Fruit fly (Drosophila melanogaster) whole organism, embryonic: ENCODE results near the gene Sys1.

Experiments
- BtbVII ChIP-seq: fragments of 200-800 bp; sonication (Bioruptor generic); optimal IDR thresholded peaks from 3 replicates; lab custom pipeline; 2017; ENCODE audit warnings: missing biosample characterization, mild to moderate bottlenecking, missing genetic modification characterization
- CG11085 ChIP-seq: fragments of 200-800 bp; sonication (Bioruptor generic); IDR thresholded peaks from 2 replicates; pipeline ENCODE4 v1.3.6; 2022; ENCODE audit warnings: missing biosample characterization, missing genetic modification characterization
- CG11093 ChIP-seq: fragments of 200-800 bp; sonication (Bioruptor generic); IDR thresholded peaks from 3 replicates; pipeline ENCODE4 v1.3.6; 2022; ENCODE audit warnings: missing biosample characterization, missing genetic modification characterization
- CG14441 ChIP-seq: fragments of 200-800 bp; sonication (Bioruptor generic); IDR thresholded peaks from 2 replicates; pipeline ENCODE4 v1.3.6; 2022; ENCODE audit warnings: missing biosample characterization, missing genetic modification characterization
- CG15073 ChIP-seq: fragments of 200-800 bp; sonication (Bioruptor generic); optimal IDR thresholded peaks from 2 replicates; lab custom pipeline; 2016; ENCODE audit warnings: missing biosample characterization, missing genetic modification characterization
- CG15479 ChIP-seq: fragments of 200-800 bp; sonication (Bioruptor generic); optimal IDR thresholded peaks from 3 replicates; lab custom pipeline; 2019; ENCODE audit warnings: missing biosample characterization, mild to moderate bottlenecking, missing genetic modification characterization, moderate library complexity
- CG15696 ChIP-seq: fragments of 200-800 bp; sonication (Bioruptor generic); optimal IDR thresholded peaks from 2 replicates; lab custom pipeline; 2019; ENCODE audit warnings: missing biosample characterization, mild to moderate bottlenecking, missing genetic modification characterization, moderate library complexity
- CG17385 ChIP-seq: fragments of 200-800 bp; sonication (Bioruptor generic); optimal IDR thresholded peaks from 3 replicates; lab custom pipeline; 2018; ENCODE audit warnings: missing biosample characterization, mild to moderate bottlenecking, missing genetic modification characterization
- CG17912 ChIP-seq: fragments of 200-800 bp; sonication (Bioruptor generic); optimal IDR thresholded peaks from 2 replicates; lab custom pipeline; 2018; ENCODE audit warnings: missing biosample characterization, mild to moderate bottlenecking, missing genetic modification characterization
- CG18262 ChIP-seq: fragments of 200-800 bp; optimal IDR thresholded peaks from 3 replicates; lab custom pipeline; 2019; ENCODE audit warnings: missing biosample characterization, mild to moderate bottlenecking, missing genetic modification characterization, moderate library complexity
- CG2116 ChIP-seq: fragments of 200-800 bp; sonication (Bioruptor generic); optimal IDR thresholded peaks from 3 replicates; lab custom pipeline; 2018; ENCODE audit warnings: missing biosample characterization, mild to moderate bottlenecking, missing genetic modification characterization
- CG2678 ChIP-seq: fragments of 200-800 bp; sonication (Bioruptor generic); optimal IDR thresholded peaks from 3 replicates; lab custom pipeline; 2019; ENCODE audit warnings: missing biosample characterization, mild to moderate bottlenecking, missing genetic modification characterization, moderate library complexity
- CG30020 ChIP-seq: fragments of 200-800 bp; optimal IDR thresholded peaks from 2 replicates; lab custom pipeline; 2019; ENCODE audit warnings: missing biosample characterization, mild to moderate bottlenecking, missing genetic modification characterization, moderate library complexity
- CG31441 ChIP-seq: fragments of 200-800 bp; sonication (Bioruptor generic); IDR thresholded peaks from 2 replicates; pipeline ENCODE4 v1.3.6; 2022; ENCODE audit warnings: missing biosample characterization, missing genetic modification characterization
- CG34224 ChIP-seq: fragments of 200-800 bp; sonication (Bioruptor generic); IDR thresholded peaks from 3 replicates; pipeline ENCODE4 v1.3.6; 2022; ENCODE audit warnings: missing biosample characterization, missing genetic modification characterization; ENCODE audit not compliant: partially characterized antibody
- CG3838 ChIP-seq: fragments of 200-800 bp; sonication (Bioruptor generic); optimal IDR thresholded peaks from 3 replicates; lab custom pipeline; 2016; ENCODE audit warnings: missing biosample characterization, missing genetic modification characterization
- CG7786 ChIP-seq: fragments of 200-800 bp; sonication (Bioruptor generic); optimal IDR thresholded peaks from 2 replicates; lab custom pipeline; 2016; ENCODE audit warnings: missing biosample characterization, missing genetic modification characterization
- CG7839 ChIP-seq: fragments of 200-800 bp; sonication (Bioruptor generic); optimal IDR thresholded peaks from 3 replicates; lab custom pipeline; 2018; ENCODE audit warnings: missing biosample characterization, mild to moderate bottlenecking, missing genetic modification characterization, moderate library complexity
- CkIIα-i1 ChIP-seq: fragments of 200-800 bp; sonication (Bioruptor generic); IDR thresholded peaks from 2 replicates; pipeline ENCODE4 v1.3.6; 2022; ENCODE audit warnings: missing biosample characterization, missing genetic modification characterization
- D19B ChIP-seq: fragments of 200-800 bp; sonication (Bioruptor generic); optimal IDR thresholded peaks from 2 replicates; lab custom pipeline; 2017; ENCODE audit warnings: missing biosample characterization, mild to moderate bottlenecking, missing genetic modification characterization
- Ets65A ChIP-seq: fragments of 200-800 bp; sonication (Bioruptor generic); peaks from one replicate; lab custom pipeline; 2016; ENCODE audit warnings: missing biosample characterization, missing genetic modification characterization
- Fer2 ChIP-seq: fragments of 200-800 bp; sonication (Bioruptor generic); optimal IDR thresholded peaks from 2 replicates; lab custom pipeline; 2018; ENCODE audit warnings: missing biosample characterization, mild to moderate bottlenecking, missing genetic modification characterization, moderate library complexity
- Hand ChIP-seq: fragments of 200-800 bp; sonication (Bioruptor generic); optimal IDR thresholded peaks from 2 replicates; lab custom pipeline; 2017; ENCODE audit warnings: mild to moderate bottlenecking, missing biosample characterization, missing genetic modification reagents, missing genetic modification characterization
- Jarid2 ChIP-seq: fragments of 200-800 bp; sonication (Bioruptor generic); optimal IDR thresholded peaks from 3 replicates; lab custom pipeline; 2017; ENCODE audit warnings: mild to moderate bottlenecking, missing biosample characterization, missing genetic modification reagents, missing genetic modification characterization
- Med ChIP-seq: fragments of 200-800 bp; sonication (Bioruptor generic); peaks from one replicate; lab custom pipeline; 2016; ENCODE audit warnings: missing biosample characterization, missing genetic modification characterization, mild to moderate bottlenecking, inconsistent platforms, moderate library complexity
- Oli ChIP-seq: fragments of 200-800 bp; sonication (Bioruptor generic); optimal IDR thresholded peaks from 2 replicates; lab custom pipeline; 2018; ENCODE audit warnings: missing biosample characterization, mild to moderate bottlenecking, missing genetic modification characterization, moderate library complexity
- Optix ChIP-seq: fragments of 200-800 bp; sonication (Bioruptor generic); IDR thresholded peaks from 3 replicates; pipeline ENCODE4 v1.3.6; 2022; ENCODE audit warnings: missing biosample characterization, missing genetic modification characterization
- Scr ChIP-seq: fragments of 200-800 bp; sonication (Bioruptor generic); IDR thresholded peaks from 2 replicates; pipeline ENCODE4 v1.3.6; 2022; ENCODE audit warnings: missing biosample characterization, missing genetic modification characterization; ENCODE audit not compliant: partially characterized antibody
- Sry-β ChIP-seq: fragments of 200-800 bp; sonication (Bioruptor generic); optimal IDR thresholded peaks from 2 replicates; lab custom pipeline; 2018; ENCODE audit warnings: missing biosample characterization, mild to moderate bottlenecking, missing genetic modification characterization, moderate library complexity
- ap ChIP-seq: fragments of 200-800 bp; sonication (Bioruptor generic); IDR thresholded peaks from 2 replicates; pipeline ENCODE4 v1.3.6; 2022; ENCODE audit warnings: missing biosample characterization, missing genetic modification characterization
- ara ChIP-seq: fragments of 200-800 bp; sonication (Bioruptor generic); IDR thresholded peaks from 2 replicates; pipeline ENCODE4 v1.3.6; 2022; ENCODE audit warnings: missing biosample characterization, missing genetic modification characterization
- ash1 ChIP-seq: fragments of 200-800 bp; sonication (Bioruptor generic); optimal IDR thresholded peaks from 2 replicates; lab custom pipeline; 2018; ENCODE audit warnings: missing biosample characterization, mild to moderate bottlenecking, missing genetic modification characterization
- dan ChIP-seq: fragments of 200-800 bp; sonication (Bioruptor generic); IDR thresholded peaks from 2 replicates; pipeline ENCODE4 v1.3.6; 2022; ENCODE audit warnings: missing biosample characterization, missing genetic modification characterization
- fd102C ChIP-seq: fragments of 200-800 bp; sonication (Bioruptor generic); optimal IDR thresholded peaks from 2 replicates; lab custom pipeline; 2018; ENCODE audit warnings: missing biosample characterization, mild to moderate bottlenecking, missing genetic modification characterization, moderate library complexity
- fd96Cb ChIP-seq: fragments of 200-800 bp; sonication (Bioruptor generic); optimal IDR thresholded peaks from 2 replicates; lab custom pipeline; 2018; ENCODE audit warnings: missing biosample characterization, mild to moderate bottlenecking, missing genetic modification characterization, moderate library complexity
- gcm2 ChIP-seq: fragments of 200-800 bp; sonication (Bioruptor generic); optimal IDR thresholded peaks from 2 replicates; lab custom pipeline; 2016; ENCODE audit warnings: missing biosample characterization, missing genetic modification characterization
- gem ChIP-seq: fragments of 200-800 bp; sonication (Bioruptor generic); optimal IDR thresholded peaks from 2 replicates; lab custom pipeline; 2019; ENCODE audit warnings: missing biosample characterization, mild to moderate bottlenecking, missing genetic modification characterization, moderate library complexity
- gsb ChIP-seq: fragments of 200-800 bp; sonication (Bioruptor generic); IDR thresholded peaks from 2 replicates; pipeline ENCODE4 v1.3.6; 2022; ENCODE audit warnings: missing biosample characterization, missing genetic modification characterization
- ken ChIP-seq: fragments of 200-800 bp; sonication (Bioruptor generic); IDR thresholded peaks from 3 replicates; pipeline ENCODE4 v1.3.6; 2022; ENCODE audit warnings: missing biosample characterization, missing genetic modification characterization
- lola ChIP-seq, 3 experiments: fragments of >200 bp in 2 of 3; fragments of 200-800 bp in 1 of 3; sonication (Bioruptor generic) in 1 of 3; optimal IDR thresholded peaks; 2 replicates each; lab custom pipeline; 2017 to 2019; ENCODE audit warnings: missing biosample characterization in 3 of 3, missing genetic modification characterization in 3 of 3, mild to moderate bottlenecking in 1 of 3, moderate library complexity in 1 of 3
- onecut ChIP-seq: fragments of 200-800 bp; sonication (Bioruptor generic); IDR thresholded peaks from 2 replicates; pipeline ENCODE4 v1.3.6; 2022; ENCODE audit warnings: missing biosample characterization, missing genetic modification characterization
- p53 ChIP-seq: fragments of 200-800 bp; sonication (Bioruptor generic); optimal IDR thresholded peaks from 2 replicates; lab custom pipeline; 2016; ENCODE audit warnings: missing biosample characterization, missing genetic modification characterization
- pb ChIP-seq: fragments of 200-800 bp; sonication (Bioruptor generic); optimal IDR thresholded peaks from 3 replicates; lab custom pipeline; 2016; ENCODE audit warnings: missing biosample characterization, missing genetic modification characterization
- pho ChIP-seq: fragments of 200-800 bp; sonication (Bioruptor generic); optimal IDR thresholded peaks from 2 replicates; lab custom pipeline; 2016; ENCODE audit warnings: missing biosample characterization, missing genetic modification characterization
- sens ChIP-seq: fragments of 200-800 bp; sonication (Bioruptor generic); peaks from one replicate; lab custom pipeline; 2016; ENCODE audit warnings: missing biosample characterization, missing genetic modification characterization
- ssp ChIP-seq: fragments of 200-800 bp; sonication (Bioruptor generic); IDR thresholded peaks from 2 replicates; pipeline ENCODE4 v1.3.6; 2022; ENCODE audit warnings: missing biosample characterization, missing genetic modification characterization
- stwl ChIP-seq: fragments of 200-800 bp; sonication (Bioruptor generic); optimal IDR thresholded peaks from 3 replicates; lab custom pipeline; 2018; ENCODE audit warnings: missing biosample characterization, mild to moderate bottlenecking, missing genetic modification characterization, moderate library complexity
- tup ChIP-seq: fragments of 200-800 bp; sonication (Bioruptor generic); optimal IDR thresholded peaks from 2 replicates; lab custom pipeline; 2016; ENCODE audit warnings: missing biosample characterization, mild to moderate bottlenecking, missing genetic modification characterization, moderate library complexity
- unc-4 ChIP-seq: fragments of 200-800 bp; sonication (Bioruptor generic); IDR thresholded peaks from 2 replicates; pipeline ENCODE4 v1.3.6; 2022; ENCODE audit warnings: missing biosample characterization, missing genetic modification characterization; ENCODE audit not compliant: partially characterized antibody
- z ChIP-seq: fragments of 200-800 bp; sonication (Bioruptor generic); IDR thresholded peaks from 3 replicates; pipeline ENCODE4 v1.3.6; 2022; ENCODE audit warnings: missing biosample characterization, missing genetic modification characterization

Gene Sys1

dm6 chr3R:8652731-8653130 lies at the start of gene Sys1, which contains the start of gene Dhod (continued):
- peak; percentile 58 for TF ChIP-seq ssp (GFP tag; lab: Robert Waterston, UW)
- peak; percentile 94 for TF ChIP-seq CG34224 (GFP tag; lab: Robert Waterston, UW)
- peak; percentile 3 for TF ChIP-seq CG15696
- TF ChIP-seq pho: peak; percentile 60
- TF ChIP-seq Scr (GFP tag; lab: Robert Waterston, UW): peak; percentile 91
- TF ChIP-seq D19B (GFP tag; lab: Kevin White, UChicago): no peak
- TF ChIP-seq CG15073: no peak
- TF ChIP-seq Hand (GFP tag; lab: Kevin White, UChicago): no peak
- no peak for TF ChIP-seq Jarid2 (GFP tag; lab: Kevin White, UChicago)
- TF ChIP-seq onecut (GFP tag; lab: Robert Waterston, UW): peak; percentile 44
- TF ChIP-seq CG18262: peak; percentile 57
- TF ChIP-seq lola (GFP tag; optimal IDR thresholded peaks at IDR 0.05; lab: Kevin White, UChicago): peak in 1 of 3 experiments; percentile 47
- TF ChIP-seq CG11085 (GFP tag; lab: Robert Waterston, UW): 0 out of 2 replicates have a peak, but pooled peaks have one; percentile 27
- TF ChIP-seq ash1 (GFP tag; lab: Kevin White, UChicago): no peak

- TF ChIP-seq fd102C (GFP tag; lab: Kevin White, UChicago) (no peak), CG15479 (GFP tag; lab: Kevin White, UChicago) (no peak), gem (tag; lab: Kevin White, UChicago) (peak; percentile 9), CG34224 (GFP tag; lab: Robert Waterston, UW) (no peak), CG2678 (tag; lab: Kevin White, UChicago) (peak; percentile 7), CG7786 (GFP tag; lab: Kevin White, UChicago) (no peak), gsb (no peak), ara (no peak), CG14441 (0 out of 2 replicates have a peak, but pooled peaks have one; percentile 26), Fer2 (no peak), sens (GFP tag; lab: Kevin White, UChicago) (peak; percentile 57), stwl (tag; lab: Kevin White, UChicago) (no peak), Ets65A (peak; percentile 54), CG2116 (GFP tag; lab: Kevin White, UChicago) (no peak), Sry-β (no peak)
These were observed 36.5 kb upstream of the Sys1 start for dm6 chr3R:8616149-8616548.

dm6 chr3R:8619089-8619488 lies 33.5 kb upstream of the Sys1 start:
- TF ChIP-seq p53 (no peak), CG30020 (no peak), CG7839 (tag; lab: Kevin White, UChicago) (peak; percentile 31), ap (no peak), CG17912 (no peak), Optix (GFP tag; lab: Robert Waterston, UW) (no peak), dan (GFP tag; lab: Robert Waterston, UW) (no peak), gcm2 (GFP tag; lab: Kevin White, UChicago) (no peak), fd96Cb (tag; lab: Kevin White, UChicago) (no peak), BtbVII (GFP tag; lab: Kevin White, UChicago) (no peak), tup (GFP tag; lab: Kevin White, UChicago) (no peak), unc-4 (GFP tag; lab: Robert Waterston, UW) (no peak), CG17385 (GFP tag; lab: Kevin White, UChicago) (no peak), ken (GFP tag; lab: Robert Waterston, UW) (no peak), Oli (no peak), Med (no peak), z (GFP tag; lab: Robert Waterston, UW) (no peak), pb (GFP tag; lab: Kevin White, UChicago) (no peak), CG11093 (no peak), CkIIα-i1 (GFP tag; lab: Robert Waterston, UW) (no peak), CG3838 (GFP tag; lab: Kevin White, UChicago) (no peak), CG31441 (GFP tag; lab: Robert Waterston, UW) (peak; percentile 43)
